Worm (Caenorhabditis elegans): Measurements from ENCODE around the gene F40C5.2.

ce11 chrV:3587633-3588032, 16.8 kb downstream of the F40C5.2 start:
- TF ChIP-seq mls-2 (tag; optimal IDR thresholded peaks at IDR 0.05) (peak; percentile 74), mab-5 (tag; optimal IDR thresholded peaks at IDR 0.05) (no peak), sptf-1 (tag; optimal IDR thresholded peaks at IDR 0.05) (peak; percentile 86), unc-39 (tag; optimal IDR thresholded peaks at IDR 0.05) (no peak), ztf-11 (tag; optimal IDR thresholded peaks at IDR 0.05) (no peak), nhr-237 (tag; optimal IDR thresholded peaks at IDR 0.05) (no peak), nhr-28 (tag; optimal IDR thresholded peaks at IDR 0.05) (no peak), unc-62 (GFP tag; optimal IDR thresholded peaks at IDR 0.05) (no peak), lsy-2 (tag; optimal IDR thresholded peaks at IDR 0.05) (no peak), sem-2 (GFP tag; optimal IDR thresholded peaks at IDR 0.05) (peak; percentile 28), ces-1 (GFP tag; optimal IDR thresholded peaks at IDR 0.05) (no peak)

All from whole organism, mixed stage, embryonic.